Worm (Caenorhabditis elegans): Measurements from ENCODE around the gene B0303.4.

The B0303.4 gene

ce11 chrIII:8688438-8688946 lies 1.2 kb upstream of the B0303.4 start, which contains the start of gene hadb-1:
Gene hadb-1 (minus strand): TSS chrIII:8688488.
- TF ChIP-seq nhr-237 (tag; optimal IDR thresholded peaks at IDR 0.05) (no peak), zag-1 (tag; optimal IDR thresholded peaks at IDR 0.05) (no peak), daf-12 (tag; optimal IDR thresholded peaks at IDR 0.05) (no peak), snpc-4 (tag; optimal IDR thresholded peaks at IDR 0.05) (no peak), tbx-2 (tag; optimal IDR thresholded peaks at IDR 0.05) (no peak), ceh-28 (tag; optimal IDR thresholded peaks at IDR 0.05) (no peak), skn-1 (tag; optimal IDR thresholded peaks at IDR 0.05) (no peak), fkh-2 (tag; optimal IDR thresholded peaks at IDR 0.05) (no peak), ceh-9 (tag; optimal IDR thresholded peaks at IDR 0.05) (no peak), nhr-11 (tag; optimal IDR thresholded peaks at IDR 0.05) (no peak), nhr-76 (tag; optimal IDR thresholded peaks at IDR 0.05) (no peak), ama-1 (optimal IDR thresholded peaks at IDR 0.05) (no peak), mml-1 (tag; optimal IDR thresholded peaks at IDR 0.05) (no peak), lin-15B (tag; optimal IDR thresholded peaks at IDR 0.05) (no peak), elt-2 (tag; optimal IDR thresholded peaks at IDR 0.05) (peak; percentile 75), nfya-1 (tag; optimal IDR thresholded peaks at IDR 0.05; ENCODE audit: insufficient read depth) (peak; percentile 28), nhr-12 (tag; optimal IDR thresholded peaks at IDR 0.05) (no peak), nhr-67 (tag; optimal IDR thresholded peaks at IDR 0.05) (no peak), hmg-11 (tag; optimal IDR thresholded peaks at IDR 0.05) (no peak), R02D3.7 (tag; optimal IDR thresholded peaks at IDR 0.05) (no peak), ztf-4 (tag; optimal IDR thresholded peaks at IDR 0.05) (no peak), aly-2 (tag; optimal IDR thresholded peaks at IDR 0.05) (no peak), egl-5 (tag; optimal IDR thresholded peaks at IDR 0.05) (no peak), fkh-10 (GFP tag; optimal IDR thresholded peaks at IDR 0.05) (no peak), nhr-25 (tag; optimal IDR thresholded peaks at IDR 0.05) (peak; percentile 28), mdl-1 (tag; optimal IDR thresholded peaks at IDR 0.05) (no peak), nhr-28 (tag; optimal IDR thresholded peaks at IDR 0.05) (no peak), pqm-1 (tag; optimal IDR thresholded peaks at IDR 0.05) (peak; percentile 52), elt-3 (tag; optimal IDR thresholded peaks at IDR 0.05) (no peak), fos-1 (tag; optimal IDR thresholded peaks at IDR 0.05) (no peak), egl-27 (tag; optimal IDR thresholded peaks at IDR 0.05) (no peak), ztf-11 (tag; optimal IDR thresholded peaks at IDR 0.05) (no peak), nhr-43 (tag; optimal IDR thresholded peaks at IDR 0.05; ENCODE audit: poor library complexity, severe bottlenecking) (peak; percentile 55), unc-39 (tag; optimal IDR thresholded peaks at IDR 0.05) (no peak), eor-1 (tag; optimal IDR thresholded peaks at IDR 0.05) (peak in 1 of 2 experiments; percentile 33), elt-1 (tag; optimal IDR thresholded peaks at IDR 0.05) (no peak), lsy-12 (tag; optimal IDR thresholded peaks at IDR 0.05) (no peak), nhr-23 (tag; optimal IDR thresholded peaks at IDR 0.05) (peak; percentile 39), nhr-77 (tag; optimal IDR thresholded peaks at IDR 0.05) (no peak), ZK546.5 (tag; optimal IDR thresholded peaks at IDR 0.05) (no peak), ceh-16 (tag; optimal IDR thresholded peaks at IDR 0.05) (no peak), jun-1 (tag; optimal IDR thresholded peaks at IDR 0.05) (no peak), pha-4 (tag; optimal IDR thresholded peaks at IDR 0.05) (no peak), sea-2 (GFP tag; optimal IDR thresholded peaks at IDR 0.05) (no peak), ceh-82 (tag; optimal IDR thresholded peaks at IDR 0.05) (no peak), lin-39 (tag; optimal IDR thresholded peaks at IDR 0.05) (no peak), unc-62 (GFP tag; optimal IDR thresholded peaks at IDR 0.05) (no peak)

ce11 chrIII:8689143-8689542 lies 507 bp upstream of the B0303.4 start:
- no peak for TF ChIP-seq lin-39 (tag; optimal IDR thresholded peaks at IDR 0.05)
- no peak for TF ChIP-seq mml-1 (tag; optimal IDR thresholded peaks at IDR 0.05)
- no peak for TF ChIP-seq aly-2 (tag; optimal IDR thresholded peaks at IDR 0.05)
- TF ChIP-seq pqm-1 (tag; optimal IDR thresholded peaks at IDR 0.05) = no peak
- no peak for TF ChIP-seq tbx-2 (tag; optimal IDR thresholded peaks at IDR 0.05)

All from whole organism, L3 larva.